Fruit fly (Drosophila melanogaster) whole organism, embryonic: ENCODE data around the gene sr.

ENCODE experiments used
- BEAF-32 ChIP-seq: fragments of 200-800 bp; sonication (Bioruptor generic); optimal IDR thresholded peaks from 3 replicates; lab custom pipeline; 2017; ENCODE audit warnings: missing biosample characterization, missing genetic modification characterization, mild to moderate bottlenecking, moderate library complexity, missing genetic modification reagents
- CG10209 ChIP-seq: fragments of 200-800 bp; sonication (Bioruptor generic); optimal IDR thresholded peaks from 3 replicates; lab custom pipeline; 2017; ENCODE audit warnings: missing biosample characterization, mild to moderate bottlenecking, missing genetic modification characterization, missing genetic modification reagents
- CG11456 ChIP-seq: fragments of 200-800 bp; sonication (Bioruptor generic); IDR thresholded peaks from 3 replicates; pipeline ENCODE4 v1.3.6; 2022; ENCODE audit warnings: missing biosample characterization, missing genetic modification characterization
- CG11560 ChIP-seq: fragments of 200-800 bp; sonication (Bioruptor generic); IDR thresholded peaks from 3 replicates; pipeline ENCODE4 v1.3.6; 2022; ENCODE audit warnings: missing biosample characterization, missing genetic modification characterization
- CG12942 ChIP-seq: fragments of 200-800 bp; sonication (Bioruptor generic); optimal IDR thresholded peaks from 3 replicates; lab custom pipeline; 2016; ENCODE audit warnings: missing biosample characterization, missing genetic modification characterization
- CG14050 ChIP-seq: fragments of 200-800 bp; sonication (Bioruptor generic); IDR thresholded peaks from 3 replicates; pipeline ENCODE4 v1.3.6; 2022; ENCODE audit warnings: missing biosample characterization, missing genetic modification characterization
- CG16779 ChIP-seq: fragments of 200-800 bp; sonication (Bioruptor generic); IDR thresholded peaks from 2 replicates; pipeline ENCODE4 v1.3.6; 2022; ENCODE audit warnings: missing biosample characterization, missing genetic modification characterization
- CG16863 ChIP-seq: fragments of 200-800 bp; sonication (Bioruptor generic); optimal IDR thresholded peaks from 3 replicates; lab custom pipeline; 2016; ENCODE audit warnings: missing biosample characterization, missing genetic modification characterization
- CG17359 ChIP-seq: fragments of 200-800 bp; sonication (Bioruptor generic); optimal IDR thresholded peaks from 3 replicates; lab custom pipeline; 2018; ENCODE audit warnings: missing biosample characterization, mild to moderate bottlenecking, missing genetic modification characterization, moderate library complexity
- CG18599 ChIP-seq: fragments of 200-800 bp; sonication (Bioruptor generic); optimal IDR thresholded peaks from 3 replicates; lab custom pipeline; 2017; ENCODE audit warnings: missing biosample characterization, missing genetic modification characterization, mild to moderate bottlenecking, moderate library complexity, missing genetic modification reagents
- CG2712 ChIP-seq: fragments of 200-800 bp; optimal IDR thresholded peaks from 3 replicates; lab custom pipeline; 2019; ENCODE audit warnings: missing biosample characterization, mild to moderate bottlenecking, missing genetic modification characterization, moderate library complexity
- CG32532 ChIP-seq: fragments of 200-800 bp; sonication (Bioruptor generic); IDR thresholded peaks from 2 replicates; pipeline ENCODE4 v1.3.6; 2022; ENCODE audit warnings: missing biosample characterization, missing genetic modification characterization
- CG32767 ChIP-seq: fragments of 200-800 bp; sonication (Bioruptor generic); IDR thresholded peaks from 2 replicates; pipeline ENCODE4 v1.3.6; 2022; ENCODE audit warnings: missing biosample characterization, missing genetic modification characterization
- CG3281 ChIP-seq: fragments of 200-800 bp; sonication (Bioruptor generic); optimal IDR thresholded peaks from 3 replicates; lab custom pipeline; 2017; ENCODE audit warnings: missing biosample characterization, mild to moderate bottlenecking, missing genetic modification characterization
- CG33557 ChIP-seq: fragments of 200-800 bp; sonication (Bioruptor generic); optimal IDR thresholded peaks from 2 replicates; lab custom pipeline; 2019; ENCODE audit warnings: missing biosample characterization, mild to moderate bottlenecking, missing genetic modification characterization, moderate library complexity
- CG6254 ChIP-seq: fragments of 200-800 bp; sonication (Bioruptor generic); optimal IDR thresholded peaks from 3 replicates; lab custom pipeline; 2017; ENCODE audit warnings: mild to moderate bottlenecking, missing biosample characterization, missing genetic modification reagents, missing genetic modification characterization
- CG6272 ChIP-seq: fragments of 200-800 bp; sonication (Bioruptor generic); IDR thresholded peaks from 2 replicates; pipeline ENCODE4 v1.3.6; 2022; ENCODE audit warnings: missing biosample characterization, missing genetic modification characterization
- CG8359 ChIP-seq: fragments of 200-800 bp; sonication (Bioruptor generic); optimal IDR thresholded peaks from 2 replicates; lab custom pipeline; 2017; ENCODE audit warnings: missing biosample characterization, mild to moderate bottlenecking, missing genetic modification characterization, borderline replicate concordance
- Doc3 ChIP-seq: fragments of 200-800 bp; sonication (Bioruptor generic); IDR thresholded peaks from 3 replicates; pipeline ENCODE4 v1.3.6; 2022; ENCODE audit warnings: missing biosample characterization, missing genetic modification characterization; ENCODE audit not compliant: partially characterized antibody
- HLH3B ChIP-seq: fragments of 200-800 bp; sonication (Bioruptor generic); IDR thresholded peaks from 2 replicates; pipeline ENCODE4 v1.3.6; 2022; ENCODE audit warnings: missing biosample characterization, missing genetic modification characterization
- HLH54F ChIP-seq: fragments of 200-800 bp; sonication (Bioruptor generic); optimal IDR thresholded peaks from 3 replicates; lab custom pipeline; 2016; ENCODE audit warnings: missing biosample characterization, missing genetic modification characterization
- Hand ChIP-seq: fragments of 200-800 bp; sonication (Bioruptor generic); optimal IDR thresholded peaks from 2 replicates; lab custom pipeline; 2017; ENCODE audit warnings: mild to moderate bottlenecking, missing biosample characterization, missing genetic modification reagents, missing genetic modification characterization
- Hsf ChIP-seq: fragments of 200-800 bp; sonication (Bioruptor generic); optimal IDR thresholded peaks from 3 replicates; lab custom pipeline; 2016; ENCODE audit warnings: missing biosample characterization, missing genetic modification characterization
- Lpt ChIP-seq: fragments of >200 bp; optimal IDR thresholded peaks from 2 replicates; lab custom pipeline; 2018; ENCODE audit warnings: missing biosample characterization, missing genetic modification characterization
- PHDP ChIP-seq: fragments of 200-800 bp; sonication (Bioruptor generic); optimal IDR thresholded peaks from 3 replicates; lab custom pipeline; 2018; ENCODE audit warnings: missing biosample characterization, mild to moderate bottlenecking, missing genetic modification characterization, moderate library complexity
- Sox100B ChIP-seq: fragments of 200-800 bp; sonication (Bioruptor generic); optimal IDR thresholded peaks from 3 replicates; lab custom pipeline; 2018; ENCODE audit warnings: missing biosample characterization, mild to moderate bottlenecking, missing genetic modification characterization
- Ssrp ChIP-seq: fragments of 200-800 bp; sonication (Bioruptor generic); optimal IDR thresholded peaks from 2 replicates; lab custom pipeline; 2018; ENCODE audit warnings: missing biosample characterization, mild to moderate bottlenecking, missing genetic modification characterization, moderate library complexity
- Stat92E ChIP-seq, 3 experiments: fragments of >200 bp in 2 of 3; fragments of 200-800 bp in 1 of 3; sonication (Bioruptor generic) in 1 of 3; optimal IDR thresholded peaks; 2 replicates each; lab custom pipeline; 2017 to 2019; ENCODE audit warnings: missing biosample characterization in 3 of 3, missing genetic modification characterization in 3 of 3, mild to moderate bottlenecking in 1 of 3, moderate library complexity in 1 of 3
- ash1 ChIP-seq: fragments of 200-800 bp; sonication (Bioruptor generic); optimal IDR thresholded peaks from 2 replicates; lab custom pipeline; 2018; ENCODE audit warnings: missing biosample characterization, mild to moderate bottlenecking, missing genetic modification characterization
- bab2 ChIP-seq: fragments of 200-800 bp; sonication (Bioruptor generic); optimal IDR thresholded peaks from 2 replicates; lab custom pipeline; 2016; ENCODE audit warnings: missing biosample characterization, missing genetic modification characterization
- cg ChIP-seq: fragments of 200-800 bp; sonication (Bioruptor generic); optimal IDR thresholded peaks from 3 replicates; lab custom pipeline; 2019; ENCODE audit warnings: missing biosample characterization, mild to moderate bottlenecking, missing genetic modification characterization, moderate library complexity
- chif ChIP-seq, 2 experiments: fragments of 200-800 bp; sonication (Bioruptor generic); optimal IDR thresholded peaks; 3 replicates each; lab custom pipeline; 2016; ENCODE audit warnings: missing biosample characterization in 2 of 2, missing genetic modification characterization in 2 of 2
- corto ChIP-seq: fragments of 200-800 bp; sonication (Bioruptor generic); optimal IDR thresholded peaks from 2 replicates; lab custom pipeline; 2016; ENCODE audit warnings: missing biosample characterization, mild to moderate bottlenecking, missing genetic modification characterization, moderate library complexity
- dm ChIP-seq: fragments of 200-800 bp; sonication (Bioruptor generic); optimal IDR thresholded peaks from 3 replicates; lab custom pipeline; 2016; ENCODE audit warnings: missing biosample characterization, missing genetic modification characterization
- dysf ChIP-seq: fragments of 200-800 bp; sonication (Bioruptor generic); IDR thresholded peaks from 3 replicates; pipeline ENCODE4 v1.3.6; 2022; ENCODE audit warnings: missing biosample characterization, missing genetic modification characterization
- emc ChIP-seq: fragments of 200-800 bp; sonication (Bioruptor generic); optimal IDR thresholded peaks from 2 replicates; lab custom pipeline; 2016; ENCODE audit warnings: missing biosample characterization, missing genetic modification characterization
- grau ChIP-seq: fragments of 200-800 bp; optimal IDR thresholded peaks from 3 replicates; lab custom pipeline; 2019; ENCODE audit warnings: missing biosample characterization, mild to moderate bottlenecking, missing genetic modification characterization, moderate library complexity
- ham ChIP-seq: fragments of 200-800 bp; sonication (Bioruptor generic); IDR thresholded peaks from 2 replicates; pipeline ENCODE4 v1.3.6; 2022; ENCODE audit warnings: missing biosample characterization, missing genetic modification characterization
- her ChIP-seq: fragments of 200-800 bp; sonication (Bioruptor generic); optimal IDR thresholded peaks from 2 replicates; lab custom pipeline; 2016; ENCODE audit warnings: missing biosample characterization, missing genetic modification characterization
- pan ChIP-seq, 4 experiments: fragments of >200 bp in 3 of 4; fragments of 200-800 bp in 1 of 4; sonication (Bioruptor generic) in 1 of 4; optimal IDR thresholded peaks in 3 of 4; IDR thresholded peaks in 1 of 4; 2 replicates each; pipeline versions ENCODE4 v1.3.6 to Lab custom; 2017 to 2022; ENCODE audit warnings: missing biosample characterization in 2 of 4, missing genetic modification characterization in 2 of 4, mixed read lengths in 1 of 4
- pita ChIP-seq: fragments of 200-800 bp; sonication (Bioruptor generic); optimal IDR thresholded peaks from 2 replicates; lab custom pipeline; 2017; ENCODE audit warnings: missing biosample characterization, mild to moderate bottlenecking, missing genetic modification characterization
- scrt ChIP-seq: fragments of 200-800 bp; sonication (Bioruptor generic); optimal IDR thresholded peaks from 2 replicates; lab custom pipeline; 2018; ENCODE audit warnings: missing biosample characterization, mild to moderate bottlenecking, missing genetic modification characterization, moderate library complexity
- shn ChIP-seq: fragments of 200-800 bp; sonication (Bioruptor generic); optimal IDR thresholded peaks from 3 replicates; lab custom pipeline; 2016; ENCODE audit warnings: missing biosample characterization, missing genetic modification characterization
- sima ChIP-seq: fragments of 200-800 bp; sonication (Bioruptor generic); optimal IDR thresholded peaks from 2 replicates; lab custom pipeline; 2016; ENCODE audit warnings: missing biosample characterization, missing genetic modification characterization
- tap ChIP-seq: fragments of 200-800 bp; optimal IDR thresholded peaks from 3 replicates; lab custom pipeline; 2019; ENCODE audit warnings: missing biosample characterization, mild to moderate bottlenecking, missing genetic modification characterization, moderate library complexity
- tio ChIP-seq: fragments of 200-800 bp; sonication (Bioruptor generic); optimal IDR thresholded peaks from 2 replicates; lab custom pipeline; 2017; ENCODE audit warnings: missing biosample characterization, missing genetic modification characterization, inconsistent platforms
- twi ChIP-seq: fragments of 200-800 bp; optimal IDR thresholded peaks from 2 replicates; lab custom pipeline; 2019; ENCODE audit warnings: missing biosample characterization, mild to moderate bottlenecking, missing genetic modification characterization, moderate library complexity
- zen ChIP-seq: fragments of 200-800 bp; sonication (Bioruptor generic); optimal IDR thresholded peaks from 3 replicates; lab custom pipeline; 2018; ENCODE audit warnings: missing biosample characterization, mild to moderate bottlenecking, missing genetic modification characterization, moderate library complexity

Gene sr

dm6 chr3R:18164052-18164722 is 73.6 kb downstream of the sr start, which contains the start of the genes CG7218 and Cbp20 (continued):
- TF ChIP-seq dysf, result peak; percentile 76
- peak; percentile 66 for TF ChIP-seq CG6272 (GFP tag; lab: Robert Waterston, UW)
- peak; percentile 64 for TF ChIP-seq CG17359 (tag; lab: Kevin White, UChicago)
- TF ChIP-seq shn (GFP tag; lab: Kevin White, UChicago), result peak; percentile 53
- TF ChIP-seq HLH3B (GFP tag; lab: Robert Waterston, UW), result peak; percentile 68
- TF ChIP-seq dm, result peak; percentile 45
- TF ChIP-seq Hand (GFP tag; lab: Kevin White, UChicago), result no peak
- TF ChIP-seq chif (GFP tag; optimal IDR thresholded peaks at IDR 0.05; lab: Kevin White, UChicago), result peak; percentile 39 to 50
- TF ChIP-seq CG18599 (GFP tag; lab: Kevin White, UChicago), result peak; percentile 71
- peak; percentile 33 for TF ChIP-seq emc (GFP tag; lab: Kevin White, UChicago)
- peak; percentile 16 for TF ChIP-seq zen (tag; lab: Kevin White, UChicago)
- no peak for TF ChIP-seq CG8359 (GFP tag; lab: Kevin White, UChicago)
- TF ChIP-seq pan (optimal IDR thresholded peaks at IDR 0.05; lab: Kevin White, UChicago), result no peak
- TF ChIP-seq pan (GFP tag; optimal IDR thresholded peaks at IDR 0.05 in 1 of 2, IDR thresholded peaks at IDR 0.05 in 1 of 2), result peak in 1 of 2 experiments; percentile 82
- peak; percentile 57 for TF ChIP-seq CG12942 (GFP tag; lab: Kevin White, UChicago)
- peak; percentile 54 for TF ChIP-seq CG10209
- no peak; the same call in 1 of the 2 replicates for TF ChIP-seq CG32767 (GFP tag; lab: Robert Waterston, UW)
- peak; percentile 49 for TF ChIP-seq Ssrp (tag; lab: Kevin White, UChicago)
- TF ChIP-seq CG16863 (GFP tag; lab: Kevin White, UChicago), result peak; percentile 47
- TF ChIP-seq Stat92E (GFP tag; optimal IDR thresholded peaks at IDR 0.05; lab: Kevin White, UChicago), result no peak
- TF ChIP-seq CG11560, result peak; percentile 93
- TF ChIP-seq bab2 (GFP tag; lab: Kevin White, UChicago), result peak; percentile 46
- peak; percentile 71 for TF ChIP-seq grau (tag; lab: Kevin White, UChicago)
- peak; percentile 71 for TF ChIP-seq PHDP (tag; lab: Kevin White, UChicago)
- TF ChIP-seq cg (GFP tag; lab: Kevin White, UChicago), result no peak
- no peak for TF ChIP-seq sima (GFP tag; lab: Kevin White, UChicago)
- peak; percentile 69 for TF ChIP-seq CG3281
- TF ChIP-seq ash1, result no peak
- no peak for TF ChIP-seq ham (GFP tag; lab: Robert Waterston, UW)
- peak; percentile 69 for TF ChIP-seq Hsf (GFP tag; lab: Kevin White, UChicago)
- TF ChIP-seq her, result no peak
- peak; percentile 88 for TF ChIP-seq Doc3 (GFP tag; lab: Robert Waterston, UW)
- peak; percentile 74 for TF ChIP-seq CG2712 (tag; lab: Kevin White, UChicago)
- TF ChIP-seq Lpt (GFP tag; lab: Kevin White, UChicago), result no peak
- TF ChIP-seq CG16779 (GFP tag; lab: Robert Waterston, UW), result peak; percentile 73
- TF ChIP-seq CG32532 (GFP tag; lab: Robert Waterston, UW), result peak; percentile 90
- TF ChIP-seq Sox100B, result peak; percentile 35
- peak; percentile 57 for TF ChIP-seq HLH54F (GFP tag; lab: Kevin White, UChicago)
- TF ChIP-seq CG11456 (GFP tag; lab: Robert Waterston, UW), result peak; percentile 90
- peak; percentile 57 for TF ChIP-seq twi (tag; lab: Kevin White, UChicago)
- TF ChIP-seq corto (GFP tag; lab: Kevin White, UChicago), result no peak
- no peak for TF ChIP-seq pita (GFP tag; lab: Kevin White, UChicago)
- TF ChIP-seq tap (tag; lab: Kevin White, UChicago), result peak; percentile 49
- peak; percentile 37 for TF ChIP-seq CG6254 (GFP tag; lab: Kevin White, UChicago)
- peak; percentile 65 for TF ChIP-seq CG33557 (GFP tag; lab: Kevin White, UChicago)
- TF ChIP-seq CG14050 (GFP tag; lab: Robert Waterston, UW), result peak; percentile 54
- TF ChIP-seq tio (GFP tag; lab: Kevin White, UChicago), result no peak
- TF ChIP-seq scrt (GFP tag; lab: Kevin White, UChicago), result peak; percentile 20
- peak; percentile 94 for TF ChIP-seq BEAF-32 (GFP tag; lab: Kevin White, UChicago)
